Fruit fly (Drosophila melanogaster) whole organism, embryonic: ENCODE data around the gene CG9166.
A peak's percentile ranks its signal among the peaks of the same experiment; 100 is the strongest.

Experiments
- Atf6 ChIP-seq: fragments of 200-800 bp; sonication (Bioruptor generic); IDR thresholded peaks from 2 replicates; pipeline ENCODE4 v1.3.6; 2022; ENCODE audit warnings: missing biosample characterization, missing genetic modification characterization
- Bdp1 ChIP-seq: fragments of 200-800 bp; sonication (Bioruptor generic); optimal IDR thresholded peaks from 3 replicates; lab custom pipeline; 2016; ENCODE audit warnings: missing biosample characterization, missing genetic modification characterization
- Bgb ChIP-seq: fragments of 200-800 bp; sonication (Bioruptor generic); IDR thresholded peaks from 2 replicates; pipeline ENCODE4 v1.3.6; 2022; ENCODE audit warnings: missing biosample characterization, missing genetic modification characterization; ENCODE audit not compliant: partially characterized antibody
- Blimp-1 ChIP-seq: fragments of 200-800 bp; sonication (Bioruptor generic); optimal IDR thresholded peaks from 3 replicates; lab custom pipeline; 2018; ENCODE audit warnings: missing biosample characterization, missing genetic modification characterization, mild to moderate bottlenecking, moderate library complexity, missing genetic modification reagents
- CG10267 ChIP-seq: fragments of 200-800 bp; sonication (Bioruptor generic); optimal IDR thresholded peaks from 2 replicates; lab custom pipeline; 2018; ENCODE audit warnings: missing biosample characterization, mild to moderate bottlenecking, missing genetic modification characterization, moderate library complexity
- CG10321 ChIP-seq: fragments of 200-800 bp; sonication (Bioruptor generic); IDR thresholded peaks from 2 replicates; pipeline ENCODE4 v1.3.6; 2022; ENCODE audit warnings: missing biosample characterization, missing genetic modification characterization
- CG10366 ChIP-seq: fragments of 200-800 bp; sonication (Bioruptor generic); IDR thresholded peaks from 2 replicates; pipeline ENCODE4 v1.3.6; 2022; ENCODE audit warnings: missing biosample characterization, missing genetic modification characterization
- CG15696 ChIP-seq: fragments of 200-800 bp; sonication (Bioruptor generic); optimal IDR thresholded peaks from 2 replicates; lab custom pipeline; 2019; ENCODE audit warnings: missing biosample characterization, mild to moderate bottlenecking, missing genetic modification characterization, moderate library complexity
- CG17186 ChIP-seq: fragments of 200-800 bp; sonication (Bioruptor generic); optimal IDR thresholded peaks from 3 replicates; lab custom pipeline; 2017; ENCODE audit warnings: missing biosample characterization, missing genetic modification reagents, missing genetic modification characterization
- CG17328 ChIP-seq: fragments of 200-800 bp; sonication (Bioruptor generic); IDR thresholded peaks from 2 replicates; pipeline ENCODE4 v1.3.6; 2022; ENCODE audit warnings: missing biosample characterization, missing genetic modification characterization
- CG1832 ChIP-seq: fragments of 200-800 bp; sonication (Bioruptor generic); optimal IDR thresholded peaks from 2 replicates; lab custom pipeline; 2017; ENCODE audit warnings: missing biosample characterization, mild to moderate bottlenecking, missing genetic modification characterization, inconsistent platforms
- CG18599 ChIP-seq: fragments of 200-800 bp; sonication (Bioruptor generic); optimal IDR thresholded peaks from 3 replicates; lab custom pipeline; 2017; ENCODE audit warnings: missing biosample characterization, missing genetic modification characterization, mild to moderate bottlenecking, moderate library complexity, missing genetic modification reagents
- CG31441 ChIP-seq: fragments of 200-800 bp; sonication (Bioruptor generic); IDR thresholded peaks from 2 replicates; pipeline ENCODE4 v1.3.6; 2022; ENCODE audit warnings: missing biosample characterization, missing genetic modification characterization
- CG34224 ChIP-seq: fragments of 200-800 bp; sonication (Bioruptor generic); IDR thresholded peaks from 3 replicates; pipeline ENCODE4 v1.3.6; 2022; ENCODE audit warnings: missing biosample characterization, missing genetic modification characterization; ENCODE audit not compliant: partially characterized antibody
- CG42726 ChIP-seq: fragments of 200-800 bp; sonication (Bioruptor generic); IDR thresholded peaks from 2 replicates; pipeline ENCODE4 v1.3.6; 2022; ENCODE audit warnings: missing biosample characterization, missing genetic modification characterization; ENCODE audit not compliant: partially characterized antibody
- CG5180 ChIP-seq: fragments of 200-800 bp; sonication (Bioruptor generic); optimal IDR thresholded peaks from 3 replicates; lab custom pipeline; 2017; ENCODE audit warnings: missing biosample characterization, missing genetic modification characterization, mild to moderate bottlenecking, moderate library complexity, missing genetic modification reagents
- CG6175 ChIP-seq: fragments of 200-800 bp; sonication (Bioruptor generic); IDR thresholded peaks from 3 replicates; pipeline ENCODE4 v1.3.6; 2022; ENCODE audit warnings: missing biosample characterization, missing genetic modification characterization
- CG7556 ChIP-seq: fragments of 200-800 bp; sonication (Bioruptor generic); optimal IDR thresholded peaks from 2 replicates; lab custom pipeline; 2017; ENCODE audit warnings: missing biosample characterization, mild to moderate bottlenecking, missing genetic modification characterization
- ERR ChIP-seq: fragments of 200-800 bp; sonication (Bioruptor generic); optimal IDR thresholded peaks from 2 replicates; lab custom pipeline; 2016; ENCODE audit warnings: missing biosample characterization, missing genetic modification characterization
- Med ChIP-seq: fragments of 200-800 bp; sonication (Bioruptor generic); peaks from one replicate; lab custom pipeline; 2016; ENCODE audit warnings: missing biosample characterization, missing genetic modification characterization, mild to moderate bottlenecking, inconsistent platforms, moderate library complexity
- Nf-YA ChIP-seq: fragments of 200-800 bp; sonication (Bioruptor generic); IDR thresholded peaks from 2 replicates; pipeline ENCODE4 v1.3.6; 2022; ENCODE audit warnings: missing biosample characterization, missing genetic modification characterization
- Scr ChIP-seq: fragments of 200-800 bp; sonication (Bioruptor generic); IDR thresholded peaks from 2 replicates; pipeline ENCODE4 v1.3.6; 2022; ENCODE audit warnings: missing biosample characterization, missing genetic modification characterization; ENCODE audit not compliant: partially characterized antibody
- abd-A ChIP-seq: fragments of 200-800 bp; sonication (Bioruptor generic); optimal IDR thresholded peaks from 3 replicates; lab custom pipeline; 2019; ENCODE audit warnings: missing biosample characterization, mild to moderate bottlenecking, missing genetic modification characterization, moderate library complexity
- bsh ChIP-seq, 2 experiments: fragments of 200-800 bp; sonication (Bioruptor generic); optimal IDR thresholded peaks; 2 replicates each; lab custom pipeline; 2017 to 2018; ENCODE audit warnings: mild to moderate bottlenecking in 2 of 2, missing biosample characterization in 2 of 2, missing genetic modification characterization in 2 of 2, moderate library complexity in 1 of 2
- crc ChIP-seq: fragments of 200-800 bp; sonication (Bioruptor generic); optimal IDR thresholded peaks from 2 replicates; lab custom pipeline; 2016; ENCODE audit warnings: missing biosample characterization, missing genetic modification characterization
- crol ChIP-seq: fragments of 200-800 bp; sonication (Bioruptor generic); IDR thresholded peaks from 2 replicates; pipeline ENCODE4 v1.3.6; 2022; ENCODE audit warnings: missing biosample characterization, missing genetic modification characterization
- fru ChIP-seq: fragments of >200 bp; optimal IDR thresholded peaks from 2 replicates; lab custom pipeline; 2017
- inv ChIP-seq: fragments of 200-800 bp; sonication (Bioruptor generic); IDR thresholded peaks from 2 replicates; pipeline ENCODE4 v1.3.6; 2022; ENCODE audit warnings: missing biosample characterization, missing genetic modification characterization; ENCODE audit not compliant: partially characterized antibody
- nmo ChIP-seq: fragments of 200-800 bp; sonication (Bioruptor generic); optimal IDR thresholded peaks from 2 replicates; lab custom pipeline; 2018; ENCODE audit warnings: missing biosample characterization, mild to moderate bottlenecking, missing genetic modification characterization, moderate library complexity
- nom ChIP-seq: fragments of 200-800 bp; sonication (Bioruptor generic); optimal IDR thresholded peaks from 2 replicates; lab custom pipeline; 2017; ENCODE audit warnings: missing biosample characterization, missing genetic modification characterization, mild to moderate bottlenecking, moderate library complexity, missing genetic modification reagents
- prd ChIP-seq, 3 experiments: fragments of >200 bp in 2 of 3; fragments of 200-800 bp in 1 of 3; sonication (Bioruptor generic) in 1 of 3; optimal IDR thresholded peaks in 2 of 3; IDR thresholded peaks in 1 of 3; 2 replicates in 2 of 3; 3 replicates in 1 of 3; pipeline versions ENCODE4 v1.3.6 to Lab custom; 2017 to 2022; ENCODE audit warnings: missing biosample characterization in 1 of 3, missing genetic modification characterization in 1 of 3
- pros ChIP-seq: fragments of 200-800 bp; sonication (Bioruptor generic); optimal IDR thresholded peaks from 3 replicates; lab custom pipeline; 2019; ENCODE audit warnings: missing biosample characterization, mild to moderate bottlenecking, missing genetic modification characterization, moderate library complexity
- sima ChIP-seq: fragments of 200-800 bp; sonication (Bioruptor generic); optimal IDR thresholded peaks from 2 replicates; lab custom pipeline; 2016; ENCODE audit warnings: missing biosample characterization, missing genetic modification characterization
- sr ChIP-seq: fragments of 200-800 bp; sonication (Bioruptor generic); IDR thresholded peaks from 3 replicates; pipeline ENCODE4 v1.3.6; 2022; ENCODE audit warnings: missing biosample characterization, missing genetic modification characterization
- tna ChIP-seq: fragments of 200-800 bp; sonication (Bioruptor generic); IDR thresholded peaks from 2 replicates; pipeline ENCODE4 v1.3.6; 2022; ENCODE audit warnings: missing biosample characterization, missing genetic modification characterization; ENCODE audit not compliant: partially characterized antibody
- zfh1 ChIP-seq: fragments of 200-800 bp; sonication (Bioruptor generic); IDR thresholded peaks from 3 replicates; pipeline ENCODE4 v1.3.6; 2022; ENCODE audit warnings: missing biosample characterization, missing genetic modification characterization

CG9166 gene

DNA sequence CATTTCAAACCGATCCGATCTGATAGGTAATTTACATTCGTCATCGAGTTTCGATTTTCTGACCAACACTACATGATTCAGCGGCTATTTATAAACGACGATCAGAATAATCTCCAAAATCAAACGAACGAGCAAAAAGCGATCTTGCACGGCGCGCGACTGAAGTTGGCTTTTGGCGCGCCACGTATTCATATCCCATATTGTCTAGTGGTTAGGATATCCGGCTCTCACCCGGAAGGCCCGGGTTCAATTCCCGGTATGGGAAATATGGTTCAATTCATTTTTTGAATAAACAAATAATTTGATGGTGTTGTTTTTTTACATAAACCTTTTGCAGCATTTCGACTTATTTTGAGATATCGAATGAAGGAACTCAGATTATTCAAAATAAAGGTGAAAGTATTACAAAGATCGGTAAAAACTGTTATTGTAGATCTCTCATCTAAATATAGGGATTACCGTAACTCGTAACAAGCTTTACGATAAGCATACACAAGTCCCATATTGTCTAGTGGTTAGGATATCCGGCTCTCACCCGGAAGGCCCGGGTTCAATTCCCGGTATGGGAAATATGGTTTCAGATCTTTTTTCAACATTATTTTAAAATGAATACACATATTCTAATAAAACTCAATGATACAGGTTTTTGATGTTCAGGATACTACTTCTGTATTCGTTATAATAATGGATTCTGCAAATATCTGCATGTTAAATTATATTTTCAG, 29.0 kb downstream of the CG9166 start (continued):
- TF ChIP-seq inv (no peak), zfh1 (GFP tag; lab: Robert Waterston, UW) (no peak), Bdp1 (peak; percentile 96), Atf6 (GFP tag; lab: Robert Waterston, UW) (no peak), CG5180 (GFP tag; lab: Kevin White, UChicago) (no peak), CG42726 (GFP tag; lab: Robert Waterston, UW) (peak; percentile 29; the same call in 1 of the 2 replicates), CG10267 (tag; lab: Kevin White, UChicago) (peak; percentile 24), tna (GFP tag; lab: Robert Waterston, UW) (peak; percentile 57), crc (GFP tag; lab: Kevin White, UChicago) (no peak)
- TF ChIP-seq, all 482 proteins: peak for 25

DNA sequence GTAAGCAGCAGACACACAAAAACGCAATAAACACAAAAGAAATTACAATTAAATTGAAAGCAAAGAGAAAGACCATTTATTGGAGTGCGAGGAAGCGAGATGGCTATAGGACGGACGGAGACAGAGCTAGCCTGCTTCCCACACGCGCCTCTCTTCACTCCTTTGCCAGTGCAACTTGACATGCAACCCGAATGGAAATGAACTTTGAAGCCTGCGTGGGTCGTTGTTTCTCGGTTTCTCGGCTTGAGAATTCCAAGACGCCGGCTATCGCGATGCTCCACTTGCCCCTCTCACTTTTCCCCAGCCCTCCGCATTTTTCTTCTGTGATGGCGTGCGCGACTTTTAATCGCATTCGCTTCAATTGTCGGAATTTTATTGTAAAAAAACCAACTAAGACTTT, 30.0 kb downstream of the CG9166 start:
- TF ChIP-seq CG10321 (GFP tag; lab: Robert Waterston, UW) (peak; percentile 90), ERR (GFP tag; lab: Kevin White, UChicago) (no peak), crol (peak; percentile 71; the same call in 1 of the 2 replicates), tna (GFP tag; lab: Robert Waterston, UW) (no peak), CG17186 (GFP tag; lab: Kevin White, UChicago) (no peak), nom (GFP tag; lab: Kevin White, UChicago) (peak; percentile 72), prd (optimal IDR thresholded peaks at IDR 0.05; lab: Kevin White, UChicago) (no peak), prd (GFP tag; IDR thresholded peaks at IDR 0.05; lab: Robert Waterston, UW) (no peak), CG6175 (GFP tag; lab: Robert Waterston, UW) (no peak), pros (GFP tag; lab: Kevin White, UChicago) (peak; percentile 10), Bgb (GFP tag; lab: Robert Waterston, UW) (no peak), CG31441 (GFP tag; lab: Robert Waterston, UW) (no peak), abd-A (no peak), fru (lab: Kevin White, UChicago) (no peak), Blimp-1 (GFP tag; lab: Kevin White, UChicago) (no peak), bsh (GFP tag; optimal IDR thresholded peaks at IDR 0.05; lab: Kevin White, UChicago) (peak in 1 of 2 experiments; percentile 30), CG7556 (GFP tag; lab: Kevin White, UChicago) (no peak), CG34224 (no peak), Scr (no peak), CG10366 (GFP tag; lab: Robert Waterston, UW) (no peak), CG17328 (GFP tag; lab: Robert Waterston, UW) (no peak), Nf-YA (no peak), CG15696 (no peak), nmo (GFP tag; lab: Kevin White, UChicago) (no peak), sima (GFP tag; lab: Kevin White, UChicago) (no peak), CG18599 (no peak), Med (GFP tag; lab: Kevin White, UChicago) (peak; percentile 24), CG1832 (peak; percentile 49), sr (GFP tag; lab: Robert Waterston, UW) (no peak)
- TF ChIP-seq, all 482 proteins: peak for 7
